Worm (Caenorhabditis elegans) whole organism, L1 larva: ENCODE results near the gene cwp-2.

Source experiments
- ama-1 ChIP-seq: fragments of 150-350 bp; optimal IDR thresholded peaks from 2 replicates; lab custom pipeline; 2014
- fos-1 ChIP-seq: fragments of 150-350 bp; optimal IDR thresholded peaks from 2 replicates; lab custom pipeline; 2014; ENCODE audit warnings: missing biosample characterization, missing genetic modification characterization
- lsy-2 ChIP-seq, 2 experiments: fragments of 150-350 bp; optimal IDR thresholded peaks; 2 replicates each; lab custom pipeline; 2014; ENCODE audit warnings: missing biosample characterization in 2 of 2, missing genetic modification characterization in 2 of 2
- mab-9 ChIP-seq: fragments of 200-800 bp; sonication (Bioruptor generic); IDR thresholded peaks from 2 replicates; pipeline ENCODE4 v1.3.6; 2022; ENCODE audit warnings: missing genetic modification reagents, missing genetic modification characterization, missing compliant biosample characterization
- nhr-11 ChIP-seq: fragments of 150-350 bp; optimal IDR thresholded peaks from 2 replicates; lab custom pipeline; 2014; ENCODE audit warnings: missing biosample characterization, missing genetic modification characterization
- snu-23 ChIP-seq: sonication (generic microtip); optimal IDR thresholded peaks from 2 replicates; lab custom pipeline; 2016; ENCODE audit warnings: missing genetic modification characterization, missing compliant biosample characterization
- sox-4 ChIP-seq: sonication (generic microtip); optimal IDR thresholded peaks from 2 replicates; lab custom pipeline; 2016; ENCODE audit warnings: missing genetic modification characterization, missing compliant biosample characterization
- unc-62 ChIP-seq: fragments of 150-350 bp; optimal IDR thresholded peaks from 2 replicates; lab custom pipeline; 2014; ENCODE audit warnings: missing biosample characterization, missing genetic modification reagents, missing genetic modification characterization

ce11 chrV:4818563-4818962 lies 23.9 kb downstream of the cwp-2 start, which contains the start of gene ccep-97:
- no peak for TF ChIP-seq unc-62
- TF ChIP-seq snu-23: no peak
- TF ChIP-seq nhr-11 (tag; lab: Kevin White, UChicago): no peak
- TF ChIP-seq lsy-2 (tag; optimal IDR thresholded peaks at IDR 0.05; lab: Kevin White, UChicago): no peak
- TF ChIP-seq ama-1 (lab: Kevin White, UChicago): no peak
- no peak for TF ChIP-seq sox-4 (tag; lab: Kevin White, UChicago)
- TF ChIP-seq mab-9: no peak
- TF ChIP-seq fos-1: no peak
